Fruit fly (Drosophila melanogaster): ENCODE results near the gene phol.

phol gene

DNA sequence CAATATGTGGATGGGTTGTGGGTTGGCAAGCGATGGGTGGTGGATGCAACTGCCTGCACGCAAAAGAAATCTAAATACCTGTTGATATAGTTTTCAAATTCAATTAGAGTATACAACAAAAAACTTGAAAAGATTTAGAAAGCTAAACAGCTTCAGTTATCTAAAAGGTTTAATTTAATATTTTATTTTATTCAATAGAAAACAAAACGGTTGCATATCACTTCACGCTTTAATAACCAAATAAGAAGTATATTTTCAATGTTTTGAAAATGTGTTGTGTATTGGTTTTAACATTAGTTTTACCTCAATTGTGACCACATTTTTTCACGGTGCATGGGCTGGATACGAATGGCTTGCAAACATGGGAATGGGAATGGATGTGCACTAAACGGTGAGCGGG is 33.5 kb upstream of the phol start:
- TF ChIP-seq topi (GFP tag; optimal IDR thresholded peaks at IDR 0.05) (no peak), CG8119 (GFP tag; IDR thresholded peaks at IDR 0.05) (peak; percentile 60; the same call in 2 of the 3 replicates), CG16779 (tag; optimal IDR thresholded peaks at IDR 0.05) (no peak), CG1621 (tag; optimal IDR thresholded peaks at IDR 0.05) (no peak), CG3919 (GFP tag; optimal IDR thresholded peaks at IDR 0.05) (no peak), CG15336 (GFP tag; IDR thresholded peaks at IDR 0.05) (peak; percentile 47; the same call in 1 of the 2 replicates), Eip78C (GFP tag) (peak; percentile 70), Lpt (GFP tag; optimal IDR thresholded peaks at IDR 0.05) (peak; percentile 28), CG6276 (GFP tag; optimal IDR thresholded peaks at IDR 0.05) (no peak), Hr4 (GFP tag; optimal IDR thresholded peaks at IDR 0.05) (peak; percentile 58)

DNA sequence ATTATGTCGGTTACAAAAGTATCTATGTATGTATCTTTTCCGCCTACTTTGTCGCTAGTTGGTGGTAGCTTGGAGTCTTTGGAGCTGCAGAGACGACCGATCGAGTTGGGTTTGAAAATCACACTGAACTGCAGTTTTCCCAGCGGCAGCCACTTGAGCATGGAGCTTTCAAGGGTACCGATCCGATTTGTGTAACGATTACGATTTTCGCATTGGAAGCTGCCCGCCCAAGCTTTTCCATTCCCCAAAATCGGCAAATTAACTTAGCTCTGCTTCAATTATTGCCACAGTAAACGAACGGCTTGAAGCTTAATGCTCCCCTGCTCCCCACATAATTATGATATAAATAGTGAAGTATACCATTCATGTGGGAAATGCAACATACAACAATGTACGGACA is 33.1 kb upstream of the phol start, which contains the start of gene CG32036:
CG32036 (minus strand) TSS at position 101 of the 400 bp plus-strand sequence.
- TF ChIP-seq CG1621 (tag; optimal IDR thresholded peaks at IDR 0.05) = no peak
- TF ChIP-seq CG6163 (GFP tag; IDR thresholded peaks at IDR 0.05) = no peak
- TF ChIP-seq CG31627 (GFP tag; optimal IDR thresholded peaks at IDR 0.05) = no peak
- 0 out of 3 replicates have a peak, but pooled peaks have one; percentile 36 for TF ChIP-seq eg (GFP tag; IDR thresholded peaks at IDR 0.05)

DNA sequence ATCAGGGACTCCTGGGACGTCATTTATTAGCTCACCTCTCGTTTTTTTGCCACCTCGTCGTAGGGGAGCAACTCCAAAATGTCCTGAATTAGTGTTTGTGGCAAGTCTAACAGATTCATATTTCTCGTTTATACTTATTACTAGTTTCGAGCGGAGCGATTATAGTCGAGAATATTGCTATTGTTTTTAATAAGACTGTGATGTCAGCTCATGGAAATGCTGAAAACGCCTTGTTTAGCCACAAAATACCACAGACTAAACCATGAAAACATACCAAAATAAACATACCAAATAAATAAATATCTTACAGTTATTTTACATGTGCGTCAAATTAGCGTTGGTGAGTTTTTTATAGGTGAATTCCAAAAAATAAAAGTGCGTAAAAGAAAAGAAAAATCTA is 31.5 kb upstream of the phol start, which contains the start of gene pall:
pall (minus strand) TSS at position 205 of the 400 bp plus-strand sequence.
- TF ChIP-seq net (GFP tag; optimal IDR thresholded peaks at IDR 0.05) (no peak), CG16779 (tag; optimal IDR thresholded peaks at IDR 0.05) (no peak), CG11294 (GFP tag; IDR thresholded peaks at IDR 0.05) (no peak), CG3919 (GFP tag; optimal IDR thresholded peaks at IDR 0.05) (no peak), lz (GFP tag; optimal IDR thresholded peaks at IDR 0.05) (no peak), CG15336 (GFP tag; IDR thresholded peaks at IDR 0.05) (0 out of 2 replicates have a peak, but pooled peaks have one; percentile 27), CG3032 (tag; optimal IDR thresholded peaks at IDR 0.05) (no peak), eg (GFP tag; IDR thresholded peaks at IDR 0.05) (no peak)

DNA sequence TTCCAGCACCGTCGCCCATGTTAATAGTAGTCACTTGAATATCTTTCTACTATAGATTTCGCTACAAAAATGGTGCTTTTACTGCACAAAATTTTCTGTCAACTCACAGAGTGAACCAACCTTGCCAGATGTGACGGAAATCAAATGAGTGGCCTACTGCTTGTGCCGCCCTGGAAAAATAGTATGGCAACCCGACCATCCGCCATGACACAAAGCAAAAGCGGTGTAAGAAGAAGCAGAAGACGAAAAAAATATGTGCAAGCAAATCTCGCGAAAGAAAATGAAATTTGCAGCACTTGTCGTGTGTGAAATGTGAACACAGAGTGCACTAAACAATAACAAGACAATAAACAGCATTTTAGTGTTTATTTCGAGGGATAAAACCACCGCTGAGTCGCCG is 20.7 kb upstream of the phol start, which contains the start of the genes Uch-L5 and Jarid2:
Uch-L5 (minus strand) TSS at position 137 of the 400 bp plus-strand sequence.
Jarid2 (plus strand) TSS at position 210 of the 400 bp plus-strand sequence.
- no peak for TF ChIP-seq topi (GFP tag; optimal IDR thresholded peaks at IDR 0.05)
- no peak for TF ChIP-seq Blimp-1 (GFP tag; optimal IDR thresholded peaks at IDR 0.05)
- no peak for TF ChIP-seq fd59A (GFP tag; optimal IDR thresholded peaks at IDR 0.05)
- TF ChIP-seq CG11762 (GFP tag; optimal IDR thresholded peaks at IDR 0.05; ENCODE audit: insufficient read depth) = no peak
- TF ChIP-seq CG3032 (tag; optimal IDR thresholded peaks at IDR 0.05) = peak; percentile 27
- TF ChIP-seq CG4318 (GFP tag; optimal IDR thresholded peaks at IDR 0.05) = no peak
- peak; percentile 13 for TF ChIP-seq fkh (GFP tag; optimal IDR thresholded peaks at IDR 0.05)
- peak; percentile 9 for TF ChIP-seq CG8319 (GFP tag; optimal IDR thresholded peaks at IDR 0.05)
- TF ChIP-seq eg (GFP tag; IDR thresholded peaks at IDR 0.05) = no peak
- no peak for TF ChIP-seq Eip78C (GFP tag)
- TF ChIP-seq CG15336 (GFP tag; IDR thresholded peaks at IDR 0.05) = no peak
- TF ChIP-seq CG6854 (GFP tag; optimal IDR thresholded peaks at IDR 0.05) = peak; percentile 73
- peak; percentile 35 for TF ChIP-seq lz (GFP tag; optimal IDR thresholded peaks at IDR 0.05)
- no peak for TF ChIP-seq pdm3 (GFP tag; optimal IDR thresholded peaks at IDR 0.05)
- no peak for TF ChIP-seq CG34406 (GFP tag; optimal IDR thresholded peaks at IDR 0.05)
- TF ChIP-seq CG11294 (GFP tag; IDR thresholded peaks at IDR 0.05) = no peak
- TF ChIP-seq fd85E (GFP tag; optimal IDR thresholded peaks at IDR 0.05) = no peak
- no peak for TF ChIP-seq CG9139 (GFP tag; optimal IDR thresholded peaks at IDR 0.05)
- peak; percentile 72 for TF ChIP-seq esn (GFP tag; optimal IDR thresholded peaks at IDR 0.05)
- no peak for TF ChIP-seq achi (GFP tag; optimal IDR thresholded peaks at IDR 0.05)
- TF ChIP-seq CG6276 (GFP tag; optimal IDR thresholded peaks at IDR 0.05) = no peak
- no peak for TF ChIP-seq CG8119 (GFP tag; IDR thresholded peaks at IDR 0.05)
- peak; percentile 65 for TF ChIP-seq cyc (GFP tag; optimal IDR thresholded peaks at IDR 0.05)
- TF ChIP-seq vri (GFP tag; optimal IDR thresholded peaks at IDR 0.05) = peak; percentile 13
- TF ChIP-seq CG10631 (GFP tag; optimal IDR thresholded peaks at IDR 0.05) = no peak
- TF ChIP-seq Eip93F (GFP tag; optimal IDR thresholded peaks at IDR 0.05) = no peak
- no peak for TF ChIP-seq Ets21C (GFP tag; optimal IDR thresholded peaks at IDR 0.05)
- no peak for TF ChIP-seq OdsH (GFP tag; optimal IDR thresholded peaks at IDR 0.05)
- TF ChIP-seq Sox15 (GFP tag; optimal IDR thresholded peaks at IDR 0.05) = no peak
- peak in 1 of 2 experiments; percentile 16 for TF ChIP-seq salr (GFP tag; optimal IDR thresholded peaks at IDR 0.05)
- no peak for TF ChIP-seq CG32006 (GFP tag; optimal IDR thresholded peaks at IDR 0.05)
- no peak for TF ChIP-seq Sox102F (GFP tag; optimal IDR thresholded peaks at IDR 0.05)
- peak; percentile 59 for TF ChIP-seq CG1621 (tag; optimal IDR thresholded peaks at IDR 0.05)
- peak; percentile 63 for TF ChIP-seq CG31627 (GFP tag; optimal IDR thresholded peaks at IDR 0.05)
- no peak for TF ChIP-seq net (GFP tag; optimal IDR thresholded peaks at IDR 0.05)
- no peak for TF ChIP-seq spab (GFP tag; optimal IDR thresholded peaks at IDR 0.05)
- TF ChIP-seq ss (GFP tag; optimal IDR thresholded peaks at IDR 0.05) = peak in 1 of 2 experiments; percentile 33
- peak; percentile 92 for TF ChIP-seq Sox14 (GFP tag; optimal IDR thresholded peaks at IDR 0.05)

Measured in whole organism, prepupa.